Worm (Caenorhabditis elegans): ENCODE measurements around the gene pals-38.

The pals-38 gene

ce11 chrV:12427826-12428225, 19.0 kb downstream of the pals-38 start:
- TF ChIP-seq mml-1 (tag; optimal IDR thresholded peaks at IDR 0.05) (no peak), snpc-4 (tag; optimal IDR thresholded peaks at IDR 0.05) (no peak), ama-1 (optimal IDR thresholded peaks at IDR 0.05) (no peak), ceh-28 (tag; optimal IDR thresholded peaks at IDR 0.05) (no peak), eor-1 (tag; optimal IDR thresholded peaks at IDR 0.05) (no peak), ztf-11 (tag; optimal IDR thresholded peaks at IDR 0.05) (no peak), nhr-237 (tag; optimal IDR thresholded peaks at IDR 0.05) (no peak), elt-2 (tag; optimal IDR thresholded peaks at IDR 0.05) (no peak), jun-1 (tag; optimal IDR thresholded peaks at IDR 0.05) (no peak), pqm-1 (tag; optimal IDR thresholded peaks at IDR 0.05) (no peak), nhr-25 (tag; optimal IDR thresholded peaks at IDR 0.05) (no peak), ceh-9 (tag; optimal IDR thresholded peaks at IDR 0.05) (no peak)

ce11 chrV:12421360-12421759, 25.4 kb downstream of the pals-38 start:
- TF ChIP-seq ZK546.5 (tag; optimal IDR thresholded peaks at IDR 0.05) = no peak
- TF ChIP-seq mdl-1 (tag; optimal IDR thresholded peaks at IDR 0.05) = no peak
- no peak for TF ChIP-seq mml-1 (tag; optimal IDR thresholded peaks at IDR 0.05)
- TF ChIP-seq nhr-11 (tag; optimal IDR thresholded peaks at IDR 0.05) = no peak
- TF ChIP-seq pha-4 (tag; optimal IDR thresholded peaks at IDR 0.05) = no peak
- no peak for TF ChIP-seq lin-39 (tag; optimal IDR thresholded peaks at IDR 0.05)
- TF ChIP-seq snpc-4 (tag; optimal IDR thresholded peaks at IDR 0.05) = no peak
- no peak for TF ChIP-seq eor-1 (tag; optimal IDR thresholded peaks at IDR 0.05)
- no peak for TF ChIP-seq ztf-11 (tag; optimal IDR thresholded peaks at IDR 0.05)

ce11 chrV:12420843-12421242, 26.0 kb downstream of the pals-38 start, which contains the start of gene C54D10.4:
TSS of gene C54D10.4 (minus strand) at chrV:12420943.
- TF ChIP-seq ZK546.5 (tag; optimal IDR thresholded peaks at IDR 0.05) (no peak), unc-39 (tag; optimal IDR thresholded peaks at IDR 0.05) (no peak), lin-15B (tag; optimal IDR thresholded peaks at IDR 0.05) (no peak), aly-2 (tag; optimal IDR thresholded peaks at IDR 0.05) (no peak), R02D3.7 (tag; optimal IDR thresholded peaks at IDR 0.05) (no peak), ceh-82 (tag; optimal IDR thresholded peaks at IDR 0.05) (no peak), nhr-28 (tag; optimal IDR thresholded peaks at IDR 0.05) (no peak), nfya-1 (tag; optimal IDR thresholded peaks at IDR 0.05; ENCODE audit: insufficient read depth) (no peak), egl-27 (tag; optimal IDR thresholded peaks at IDR 0.05) (no peak), hmg-11 (tag; optimal IDR thresholded peaks at IDR 0.05) (no peak)

- TF ChIP-seq ama-1 (optimal IDR thresholded peaks at IDR 0.05) (no peak), ztf-11 (tag; optimal IDR thresholded peaks at IDR 0.05) (no peak), ceh-16 (tag; optimal IDR thresholded peaks at IDR 0.05) (no peak), sea-2 (GFP tag; optimal IDR thresholded peaks at IDR 0.05) (no peak), skn-1 (tag; optimal IDR thresholded peaks at IDR 0.05) (no peak), nhr-12 (tag; optimal IDR thresholded peaks at IDR 0.05) (no peak), nhr-28 (tag; optimal IDR thresholded peaks at IDR 0.05) (no peak), fkh-10 (GFP tag; optimal IDR thresholded peaks at IDR 0.05) (no peak), aly-2 (tag; optimal IDR thresholded peaks at IDR 0.05) (no peak), nhr-23 (tag; optimal IDR thresholded peaks at IDR 0.05) (no peak), lin-15B (tag; optimal IDR thresholded peaks at IDR 0.05) (no peak), jun-1 (tag; optimal IDR thresholded peaks at IDR 0.05) (no peak), elt-3 (tag; optimal IDR thresholded peaks at IDR 0.05) (no peak), elt-1 (tag; optimal IDR thresholded peaks at IDR 0.05) (no peak), snpc-4 (tag; optimal IDR thresholded peaks at IDR 0.05) (no peak), ceh-9 (tag; optimal IDR thresholded peaks at IDR 0.05) (no peak), nhr-76 (tag; optimal IDR thresholded peaks at IDR 0.05) (no peak), pha-4 (tag; optimal IDR thresholded peaks at IDR 0.05) (no peak)
Observed at ce11 chrV:12418292-12418691, 28.5 kb downstream of the pals-38 start, which contains the start of gene C54D10.3. TSS of gene C54D10.3 (plus strand) at chrV:12418592.

ce11 chrV:12417277-12417676, 29.5 kb downstream of the pals-38 start, which contains the start of gene cdr-3:
TSS of gene cdr-3 (minus strand) at chrV:12417377.
- TF ChIP-seq hmg-11 (tag; optimal IDR thresholded peaks at IDR 0.05) (no peak), nhr-23 (tag; optimal IDR thresholded peaks at IDR 0.05) (no peak), unc-62 (GFP tag; optimal IDR thresholded peaks at IDR 0.05) (no peak), ZK546.5 (tag; optimal IDR thresholded peaks at IDR 0.05) (no peak), elt-1 (tag; optimal IDR thresholded peaks at IDR 0.05) (no peak), elt-3 (tag; optimal IDR thresholded peaks at IDR 0.05) (no peak), nhr-28 (tag; optimal IDR thresholded peaks at IDR 0.05) (no peak), nhr-67 (tag; optimal IDR thresholded peaks at IDR 0.05) (no peak), lsy-12 (tag; optimal IDR thresholded peaks at IDR 0.05) (no peak)

Measured in whole organism, L3 larva.